Worm (Caenorhabditis elegans) whole organism, young adult: Measurements from ENCODE around the gene W04H10.2.

Source experiments
- B0336.3 ChIP-seq: fragments of 200-800 bp; sonication (Bioruptor generic); IDR thresholded peaks from 2 replicates; pipeline ENCODE4 v1.3.6; 2022; ENCODE audit warnings: missing genetic modification characterization, missing compliant biosample characterization
- ama-1 ChIP-seq, 3 experiments: fragments of 150-350 bp in 1 of 3; sonication (generic microtip) in 2 of 3; optimal IDR thresholded peaks; 2 replicates each; lab custom pipeline; 2014 to 2018; ENCODE audit warnings: missing biosample characterization in 2 of 3, missing genetic modification characterization in 2 of 3, missing genetic modification reagents in 2 of 3
- bed-1 ChIP-seq: fragments of 200-800 bp; sonication (Bioruptor generic); IDR thresholded peaks from 2 replicates; pipeline ENCODE4 v1.3.6; 2022; ENCODE audit warnings: missing genetic modification reagents, missing genetic modification characterization, missing compliant biosample characterization
- ekl-4 ChIP-seq: fragments of 200-800 bp; sonication (Bioruptor generic); IDR thresholded peaks from 2 replicates; pipeline ENCODE4 v1.3.6; 2022; ENCODE audit warnings: missing genetic modification reagents, missing genetic modification characterization, missing compliant biosample characterization
- ets-4 ChIP-seq: fragments of 200-800 bp; sonication (Bioruptor generic); optimal IDR thresholded peaks from 2 replicates; lab custom pipeline; 2018; ENCODE audit warnings: mild to moderate bottlenecking, missing genetic modification characterization, missing compliant biosample characterization
- lin-26 ChIP-seq: fragments of 200-800 bp; sonication (Bioruptor generic); IDR thresholded peaks from 2 replicates; pipeline ENCODE4 v1.3.6; 2022; ENCODE audit warnings: missing genetic modification reagents, missing genetic modification characterization, missing compliant biosample characterization
- lin-35 ChIP-seq, 3 experiments: fragments of 150-350 bp in 2 of 3; sonication (generic microtip) in 1 of 3; optimal IDR thresholded peaks; 2 replicates each; lab custom pipeline; 2014 to 2018; ENCODE audit warnings: missing biosample characterization in 3 of 3, missing genetic modification characterization in 3 of 3, missing genetic modification reagents in 3 of 3
- lir-1 ChIP-seq: fragments of 200-800 bp; sonication (Bioruptor generic); conservative IDR thresholded peaks from 2 replicates; pipeline ENCODE4 v1.3.6; 2022; ENCODE audit warnings: missing genetic modification reagents, missing genetic modification characterization, missing compliant biosample characterization
- pha-4 ChIP-seq: fragments of 150-350 bp; sonication (generic microtip); optimal IDR thresholded peaks from 2 replicates; lab custom pipeline; 2014; ENCODE audit warnings: missing biosample characterization, missing genetic modification reagents, missing genetic modification characterization
- rcor-1 ChIP-seq: fragments of 200-800 bp; sonication (Bioruptor generic); IDR thresholded peaks from 2 replicates; pipeline ENCODE4 v1.3.6; 2022; ENCODE audit warnings: missing genetic modification reagents, missing genetic modification characterization, missing compliant biosample characterization
- tbp1 ChIP-seq: fragments of 200-800 bp; sonication (Bioruptor generic); optimal IDR thresholded peaks from 2 replicates; lab custom pipeline; 2018; ENCODE audit warnings: mild to moderate bottlenecking, missing genetic modification characterization, missing compliant biosample characterization
- unc-62 ChIP-seq: fragments of 150-350 bp; optimal IDR thresholded peaks from 2 replicates; lab custom pipeline; 2014; ENCODE audit warnings: missing biosample characterization, missing genetic modification reagents, missing genetic modification characterization

- no peak for TF ChIP-seq ama-1 (optimal IDR thresholded peaks at IDR 0.05; lab: Kevin White, UChicago)
- TF ChIP-seq ama-1 (GFP tag; optimal IDR thresholded peaks at IDR 0.05; lab: Kevin White, UChicago) = no peak
- TF ChIP-seq ets-4 (GFP tag; lab: Kevin White, UChicago) = no peak
- TF ChIP-seq unc-62 (GFP tag; lab: Kevin White, UChicago) = no peak
- no peak for TF ChIP-seq bed-1 (GFP tag; lab: Robert Waterston, UW)
- TF ChIP-seq ekl-4 (GFP tag; lab: Robert Waterston, UW) = no peak
- TF ChIP-seq B0336.3 = no peak
- TF ChIP-seq rcor-1 (GFP tag; lab: Robert Waterston, UW) = no peak
- no peak for TF ChIP-seq lir-1 (GFP tag; lab: Robert Waterston, UW)
- TF ChIP-seq lin-26 = no peak
- no peak for TF ChIP-seq pha-4 (tag; lab: Kevin White, UChicago)
- no peak for TF ChIP-seq tbp1 (GFP tag; lab: Kevin White, UChicago)
- TF ChIP-seq lin-35 (GFP tag; optimal IDR thresholded peaks at IDR 0.05; lab: Kevin White, UChicago) = no peak
Observed at ce11 chrII:606033-606432, 666 bp downstream of the W04H10.2 start, which contains the start of gene W04H10.5.
